Fruit fly (Drosophila melanogaster): ENCODE measurements around the gene CCHa1.

- TF ChIP-seq kay (GFP tag; ENCODE audit: borderline replicate concordance) (peak; percentile 84), toe (GFP tag; optimal IDR thresholded peaks at IDR 0.05) (no peak), cic (GFP tag; optimal IDR thresholded peaks at IDR 0.05) (peak; percentile 57)
Measured at dm6 chr3R:14059703-14060300, 36.8 kb downstream of the CCHa1 start.

All from whole organism, adult.